Fruit fly (Drosophila melanogaster) whole organism, embryonic: ENCODE data around the gene CG7016.
A peak's percentile ranks its signal among the peaks of the same experiment; 100 is the strongest.

Experiments used
- Aef1 ChIP-seq: fragments of 200-800 bp; sonication (Bioruptor generic); IDR thresholded peaks from 3 replicates; pipeline ENCODE4 v1.3.6; 2022; ENCODE audit warnings: missing biosample characterization, missing genetic modification characterization
- Asciz ChIP-seq: fragments of 200-800 bp; sonication (Bioruptor generic); optimal IDR thresholded peaks from 2 replicates; lab custom pipeline; 2017; ENCODE audit warnings: missing biosample characterization, mild to moderate bottlenecking, missing genetic modification characterization, missing genetic modification reagents
- Blimp-1 ChIP-seq: fragments of 200-800 bp; sonication (Bioruptor generic); optimal IDR thresholded peaks from 3 replicates; lab custom pipeline; 2018; ENCODE audit warnings: missing biosample characterization, missing genetic modification characterization, mild to moderate bottlenecking, moderate library complexity, missing genetic modification reagents
- CG1024 ChIP-seq: fragments of 200-800 bp; sonication (Bioruptor generic); IDR thresholded peaks from 2 replicates; pipeline ENCODE4 v1.3.6; 2022; ENCODE audit warnings: missing biosample characterization, missing genetic modification characterization
- CG10979 ChIP-seq: fragments of 200-800 bp; sonication (Bioruptor generic); optimal IDR thresholded peaks from 2 replicates; lab custom pipeline; 2018; ENCODE audit warnings: missing biosample characterization, mild to moderate bottlenecking, missing genetic modification characterization, moderate library complexity
- CG11247 ChIP-seq: fragments of 200-800 bp; sonication (Bioruptor generic); IDR thresholded peaks from 2 replicates; pipeline ENCODE4 v1.3.6; 2022; ENCODE audit warnings: missing biosample characterization, missing genetic modification characterization
- CG11504 ChIP-seq: fragments of 200-800 bp; sonication (Bioruptor generic); optimal IDR thresholded peaks from 3 replicates; lab custom pipeline; 2019; ENCODE audit warnings: missing biosample characterization, mild to moderate bottlenecking, missing genetic modification characterization, moderate library complexity
- CG12391 ChIP-seq: fragments of 200-800 bp; sonication (Bioruptor generic); optimal IDR thresholded peaks from 3 replicates; lab custom pipeline; 2018; ENCODE audit warnings: missing biosample characterization, mild to moderate bottlenecking, missing genetic modification characterization, moderate library complexity
- CG17328 ChIP-seq: fragments of 200-800 bp; sonication (Bioruptor generic); IDR thresholded peaks from 2 replicates; pipeline ENCODE4 v1.3.6; 2022; ENCODE audit warnings: missing biosample characterization, missing genetic modification characterization
- CG2678 ChIP-seq: fragments of 200-800 bp; sonication (Bioruptor generic); optimal IDR thresholded peaks from 3 replicates; lab custom pipeline; 2019; ENCODE audit warnings: missing biosample characterization, mild to moderate bottlenecking, missing genetic modification characterization, moderate library complexity
- CG32532 ChIP-seq: fragments of 200-800 bp; sonication (Bioruptor generic); IDR thresholded peaks from 2 replicates; pipeline ENCODE4 v1.3.6; 2022; ENCODE audit warnings: missing biosample characterization, missing genetic modification characterization
- CG43689 ChIP-seq: fragments of 200-800 bp; sonication (Bioruptor generic); IDR thresholded peaks from 2 replicates; pipeline ENCODE4 v1.3.6; 2022; ENCODE audit warnings: missing biosample characterization, missing genetic modification characterization
- CG6689 ChIP-seq: fragments of 200-800 bp; sonication (Bioruptor generic); IDR thresholded peaks from 2 replicates; pipeline ENCODE4 v1.3.6; 2022; ENCODE audit warnings: missing biosample characterization, missing genetic modification characterization
- CG7372 ChIP-seq: fragments of 200-800 bp; sonication (Bioruptor generic); IDR thresholded peaks from 2 replicates; pipeline ENCODE4 v1.3.6; 2022; ENCODE audit warnings: missing biosample characterization, missing genetic modification characterization
- CG7786 ChIP-seq: fragments of 200-800 bp; sonication (Bioruptor generic); optimal IDR thresholded peaks from 2 replicates; lab custom pipeline; 2016; ENCODE audit warnings: missing biosample characterization, missing genetic modification characterization
- CG8924 ChIP-seq: fragments of 200-800 bp; optimal IDR thresholded peaks from 3 replicates; lab custom pipeline; 2019; ENCODE audit warnings: missing biosample characterization, mild to moderate bottlenecking, missing genetic modification characterization, moderate library complexity
- CG9437 ChIP-seq: fragments of 200-800 bp; sonication (Bioruptor generic); optimal IDR thresholded peaks from 2 replicates; lab custom pipeline; 2018; ENCODE audit warnings: missing biosample characterization, mild to moderate bottlenecking, missing genetic modification characterization
- CG9727 ChIP-seq: fragments of 200-800 bp; sonication (Bioruptor generic); optimal IDR thresholded peaks from 3 replicates; lab custom pipeline; 2017; ENCODE audit warnings: missing biosample characterization, mild to moderate bottlenecking, missing genetic modification characterization
- CG9797 ChIP-seq: fragments of 200-800 bp; sonication (Bioruptor generic); optimal IDR thresholded peaks from 3 replicates; lab custom pipeline; 2018; ENCODE audit warnings: missing biosample characterization, mild to moderate bottlenecking, missing genetic modification characterization
- Dip3 ChIP-seq: fragments of 200-800 bp; sonication (Bioruptor generic); optimal IDR thresholded peaks from 3 replicates; lab custom pipeline; 2016; ENCODE audit warnings: missing biosample characterization, missing genetic modification characterization
- Ets97D ChIP-seq: fragments of 200-800 bp; sonication (Bioruptor generic); optimal IDR thresholded peaks from 3 replicates; lab custom pipeline; 2016; ENCODE audit warnings: missing biosample characterization, missing genetic modification characterization
- Fer2 ChIP-seq: fragments of 200-800 bp; sonication (Bioruptor generic); optimal IDR thresholded peaks from 2 replicates; lab custom pipeline; 2018; ENCODE audit warnings: missing biosample characterization, mild to moderate bottlenecking, missing genetic modification characterization, moderate library complexity
- HLH54F ChIP-seq: fragments of 200-800 bp; sonication (Bioruptor generic); optimal IDR thresholded peaks from 3 replicates; lab custom pipeline; 2016; ENCODE audit warnings: missing biosample characterization, missing genetic modification characterization
- Hand ChIP-seq: fragments of 200-800 bp; sonication (Bioruptor generic); optimal IDR thresholded peaks from 2 replicates; lab custom pipeline; 2017; ENCODE audit warnings: mild to moderate bottlenecking, missing biosample characterization, missing genetic modification reagents, missing genetic modification characterization
- Hey ChIP-seq: fragments of 200-800 bp; sonication (Bioruptor generic); optimal IDR thresholded peaks from 3 replicates; lab custom pipeline; 2018; ENCODE audit warnings: missing biosample characterization, mild to moderate bottlenecking, missing genetic modification characterization
- Hmx ChIP-seq: fragments of 200-800 bp; sonication (Bioruptor generic); optimal IDR thresholded peaks from 2 replicates; lab custom pipeline; 2016; ENCODE audit warnings: missing biosample characterization, missing genetic modification characterization
- Hr39 ChIP-seq: fragments of >200 bp; optimal IDR thresholded peaks from 2 replicates; lab custom pipeline; 2017
- MBD-R2 ChIP-seq: fragments of 200-800 bp; sonication (Bioruptor generic); IDR thresholded peaks from 2 replicates; pipeline ENCODE4 v1.3.6; 2022; ENCODE audit warnings: missing biosample characterization, missing genetic modification characterization
- MTF-1 ChIP-seq: fragments of 200-800 bp; sonication (Bioruptor generic); optimal IDR thresholded peaks from 2 replicates; lab custom pipeline; 2018; ENCODE audit warnings: missing biosample characterization, mild to moderate bottlenecking, missing genetic modification characterization, borderline replicate concordance
- Med ChIP-seq: fragments of 200-800 bp; sonication (Bioruptor generic); peaks from one replicate; lab custom pipeline; 2016; ENCODE audit warnings: missing biosample characterization, missing genetic modification characterization, mild to moderate bottlenecking, inconsistent platforms, moderate library complexity
- Mrtf ChIP-seq: fragments of 200-800 bp; sonication (Bioruptor generic); IDR thresholded peaks from 3 replicates; pipeline ENCODE4 v1.3.6; 2022; ENCODE audit warnings: missing biosample characterization, missing genetic modification characterization
- NC2α ChIP-seq: fragments of 200-800 bp; sonication (Bioruptor generic); optimal IDR thresholded peaks from 2 replicates; lab custom pipeline; 2016; ENCODE audit warnings: missing biosample characterization, missing genetic modification characterization
- Nf-YB ChIP-seq: fragments of 200-800 bp; sonication (Bioruptor generic); optimal IDR thresholded peaks from 3 replicates; lab custom pipeline; 2019; ENCODE audit warnings: missing biosample characterization, mild to moderate bottlenecking, missing genetic modification characterization, moderate library complexity
- NfI ChIP-seq: fragments of 200-800 bp; sonication (Bioruptor generic); optimal IDR thresholded peaks from 3 replicates; lab custom pipeline; 2018; ENCODE audit warnings: missing biosample characterization, mild to moderate bottlenecking, missing genetic modification characterization, moderate library complexity
- Side ChIP-seq: fragments of 200-800 bp; sonication (Bioruptor generic); optimal IDR thresholded peaks from 2 replicates; lab custom pipeline; 2016; ENCODE audit warnings: missing biosample characterization, missing genetic modification characterization
- bigmax ChIP-seq: fragments of 200-800 bp; sonication (Bioruptor generic); optimal IDR thresholded peaks from 2 replicates; lab custom pipeline; 2018; ENCODE audit warnings: missing biosample characterization, mild to moderate bottlenecking, missing genetic modification characterization
- fd3F ChIP-seq: fragments of 200-800 bp; sonication (Bioruptor generic); optimal IDR thresholded peaks from 2 replicates; lab custom pipeline; 2018; ENCODE audit warnings: missing biosample characterization, mild to moderate bottlenecking, missing genetic modification characterization, moderate library complexity
- gcm ChIP-seq: fragments of 200-800 bp; sonication (Bioruptor generic); optimal IDR thresholded peaks from 2 replicates; lab custom pipeline; 2019; ENCODE audit warnings: missing biosample characterization, mild to moderate bottlenecking, missing genetic modification characterization, moderate library complexity
- hbn ChIP-seq: fragments of 200-800 bp; sonication (Bioruptor generic); IDR thresholded peaks from 2 replicates; pipeline ENCODE4 v1.3.6; 2022; ENCODE audit warnings: missing biosample characterization, missing genetic modification characterization; ENCODE audit not compliant: partially characterized antibody
- insv ChIP-seq, 2 experiments: fragments of 200-800 bp; sonication (Bioruptor generic); optimal IDR thresholded peaks; 3 replicates each; lab custom pipeline; 2016 to 2018; ENCODE audit warnings: missing biosample characterization in 2 of 2, missing genetic modification characterization in 2 of 2
- mirr ChIP-seq: fragments of 200-800 bp; sonication (Bioruptor generic); optimal IDR thresholded peaks from 3 replicates; lab custom pipeline; 2018; ENCODE audit warnings: missing biosample characterization, mild to moderate bottlenecking, missing genetic modification characterization
- mld ChIP-seq: fragments of 200-800 bp; sonication (Bioruptor generic); IDR thresholded peaks from 3 replicates; pipeline ENCODE4 v1.3.6; 2022; ENCODE audit warnings: missing biosample characterization, missing genetic modification characterization; ENCODE audit not compliant: partially characterized antibody
- nom ChIP-seq: fragments of 200-800 bp; sonication (Bioruptor generic); optimal IDR thresholded peaks from 2 replicates; lab custom pipeline; 2017; ENCODE audit warnings: missing biosample characterization, missing genetic modification characterization, mild to moderate bottlenecking, moderate library complexity, missing genetic modification reagents
- seq ChIP-seq: fragments of 200-800 bp; sonication (Bioruptor generic); IDR thresholded peaks from 2 replicates; pipeline ENCODE4 v1.3.6; 2022; ENCODE audit warnings: missing biosample characterization, missing genetic modification characterization
- sisA ChIP-seq: fragments of 200-800 bp; sonication (Bioruptor generic); IDR thresholded peaks from 2 replicates; pipeline ENCODE4 v1.3.6; 2022; ENCODE audit warnings: missing biosample characterization, missing genetic modification characterization
- slou ChIP-seq: fragments of 200-800 bp; sonication (Bioruptor generic); optimal IDR thresholded peaks from 3 replicates; lab custom pipeline; 2016; ENCODE audit warnings: missing biosample characterization, missing genetic modification characterization

The CG7016 gene

DNA sequence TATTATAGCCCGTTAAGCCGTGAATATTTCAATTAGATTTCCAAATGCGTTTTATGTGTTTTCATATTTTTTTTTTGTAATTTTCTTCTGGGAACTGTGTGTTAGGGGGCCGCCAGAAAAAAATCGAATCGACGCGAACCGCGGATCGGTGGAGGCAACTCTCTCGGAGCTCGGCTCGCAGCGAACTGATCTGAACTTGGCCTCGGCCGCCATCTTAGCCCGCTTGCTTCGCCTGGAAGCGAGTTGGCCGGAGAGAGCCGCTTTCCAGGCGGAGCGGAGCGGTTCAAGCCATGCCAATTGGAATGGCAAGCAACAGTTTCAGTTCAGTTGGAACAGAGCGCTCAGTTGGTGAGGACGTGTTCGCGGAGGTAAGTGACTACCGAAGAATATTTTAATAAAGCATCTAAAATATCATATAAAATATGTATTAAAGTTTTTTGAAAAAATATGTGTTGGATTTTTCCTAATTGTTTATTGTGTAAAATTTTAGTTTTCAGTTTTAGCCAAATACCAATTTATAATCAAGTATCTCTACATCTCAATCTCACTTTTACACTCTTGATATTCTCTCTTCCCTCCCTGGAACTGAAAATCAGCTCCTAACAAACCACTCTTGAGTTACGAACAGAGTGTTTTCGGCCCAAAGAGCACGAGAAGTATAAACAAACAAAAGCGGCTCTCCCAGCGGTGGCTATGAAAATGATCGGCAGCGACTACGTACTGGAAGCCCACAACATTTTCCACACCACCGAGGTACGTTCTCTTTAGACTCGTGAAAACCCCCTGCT lies 31.9 kb downstream of the CG7016 start, which contains the start of the genes CG31121 and CG11069 (continued):
- TF ChIP-seq mirr (GFP tag; lab: Kevin White, UChicago) = no peak
- no peak for TF ChIP-seq CG1024 (GFP tag; lab: Robert Waterston, UW)
- no peak for TF ChIP-seq slou (GFP tag; lab: Kevin White, UChicago)
- TF ChIP-seq Hmx (GFP tag; lab: Kevin White, UChicago) = no peak
- TF ChIP-seq Side = no peak
- no peak for TF ChIP-seq CG9797 (GFP tag; lab: Kevin White, UChicago)
- TF ChIP-seq Dip3 (GFP tag; lab: Kevin White, UChicago) = no peak
- TF ChIP-seq CG9437 (GFP tag; lab: Kevin White, UChicago) = no peak
- TF ChIP-seq seq = 0 out of 2 replicates have a peak, but pooled peaks have one; percentile 14
- no peak for TF ChIP-seq CG11247
- TF ChIP-seq Hand (GFP tag; lab: Kevin White, UChicago) = no peak
- no peak for TF ChIP-seq Aef1 (GFP tag; lab: Robert Waterston, UW)
- no peak for TF ChIP-seq Nf-YB (GFP tag; lab: Kevin White, UChicago)
- no peak for TF ChIP-seq CG11504 (tag; lab: Kevin White, UChicago)
- TF ChIP-seq insv (GFP tag; optimal IDR thresholded peaks at IDR 0.05; lab: Kevin White, UChicago) = peak in 1 of 2 experiments; percentile 88
- no peak for TF ChIP-seq bigmax
- no peak for TF ChIP-seq MTF-1 (GFP tag; lab: Kevin White, UChicago)
- TF ChIP-seq nom (GFP tag; lab: Kevin White, UChicago) = peak; percentile 41
- TF ChIP-seq CG8924 = no peak

DNA sequence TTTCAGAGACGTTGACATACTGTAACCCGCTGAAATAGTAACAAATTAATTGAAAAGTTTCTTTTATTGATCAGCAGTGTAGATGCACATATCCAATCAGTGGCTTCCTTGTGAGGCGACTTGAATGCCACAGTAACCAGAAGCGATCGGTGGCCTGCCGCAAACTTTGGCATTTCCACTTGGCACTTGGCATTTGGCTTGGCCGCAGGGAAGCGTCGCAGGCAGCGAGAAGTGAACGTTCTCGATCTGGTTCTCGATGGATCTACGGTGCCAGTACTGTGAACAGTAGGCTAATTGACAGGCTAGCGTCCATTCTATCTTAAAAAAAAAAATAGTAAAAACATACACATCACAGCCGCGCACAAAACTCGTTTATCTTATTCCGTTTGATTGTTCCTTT lies 38.1 kb downstream of the CG7016 start, which contains the start of gene CG10845:
CG10845 (plus strand) TSS at position 301 of the 400 bp plus-strand sequence.
- TF ChIP-seq mld (GFP tag; lab: Robert Waterston, UW) (no peak), hbn (GFP tag; lab: Robert Waterston, UW) (no peak), MBD-R2 (GFP tag; lab: Robert Waterston, UW) (no peak), CG17328 (GFP tag; lab: Robert Waterston, UW) (no peak), CG2678 (tag; lab: Kevin White, UChicago) (no peak), CG12391 (no peak), Med (GFP tag; lab: Kevin White, UChicago) (no peak)

DNA sequence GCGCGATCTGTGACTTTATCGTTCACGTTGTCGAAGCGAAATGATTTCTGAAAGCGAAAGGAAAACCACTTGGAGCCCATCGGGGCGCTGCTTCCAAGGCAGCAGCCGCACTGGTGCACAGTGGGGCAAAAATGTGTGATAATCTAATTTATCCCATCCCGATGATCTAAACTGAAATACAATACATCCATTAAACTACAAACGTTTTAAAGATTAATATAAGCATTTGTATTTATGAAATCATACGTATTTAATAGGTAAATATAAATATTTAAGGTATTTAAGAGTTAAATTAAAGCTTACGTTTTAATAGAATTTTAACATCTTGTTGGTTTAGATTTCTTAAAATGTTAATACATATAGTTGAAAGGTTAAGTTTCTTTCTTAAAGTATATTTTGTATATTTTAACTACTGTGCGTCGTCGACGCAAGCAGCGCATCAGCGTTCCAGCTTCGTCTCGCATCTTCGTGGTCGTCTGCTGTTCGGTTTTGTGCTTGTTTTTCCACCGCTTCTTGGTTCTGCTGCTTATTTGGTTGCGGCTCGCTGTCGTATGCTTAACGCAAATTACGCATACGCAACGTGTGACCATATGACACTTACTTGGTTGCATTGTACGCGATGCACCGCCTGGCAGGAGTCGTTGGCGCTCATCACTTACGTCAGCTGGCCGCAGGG lies 43.4 kb downstream of the CG7016 start, which contains the start of gene CG13643:
CG13643 (minus strand) TSS at position 46 of the 676 bp plus-strand sequence.
- TF ChIP-seq NC2α (GFP tag; lab: Kevin White, UChicago) (no peak), CG7372 (GFP tag; lab: Robert Waterston, UW) (peak; percentile 80), CG8924 (peak; percentile 30), gcm (GFP tag; lab: Kevin White, UChicago) (no peak), Hey (tag; lab: Kevin White, UChicago) (no peak), HLH54F (GFP tag; lab: Kevin White, UChicago) (no peak), Ets97D (GFP tag; lab: Kevin White, UChicago) (no peak), Hr39 (no peak), CG7786 (GFP tag; lab: Kevin White, UChicago) (no peak), Fer2 (tag; lab: Kevin White, UChicago) (no peak), CG6689 (GFP tag; lab: Robert Waterston, UW) (0 out of 2 replicates have a peak, but pooled peaks have one; percentile 13), CG43689 (no peak), sisA (no peak), fd3F (GFP tag; lab: Kevin White, UChicago) (peak; percentile 11), Mrtf (no peak), NfI (peak; percentile 5), CG32532 (GFP tag; lab: Robert Waterston, UW) (no peak), Blimp-1 (GFP tag; lab: Kevin White, UChicago) (peak; percentile 64), CG10979 (tag; lab: Kevin White, UChicago) (peak; percentile 43), Asciz (GFP tag; lab: Kevin White, UChicago) (peak; percentile 11), CG9727 (GFP tag; lab: Kevin White, UChicago) (peak; percentile 13)
